Worm (Caenorhabditis elegans) whole organism, late embryonic: ENCODE measurements around the gene srd-32.

Experiments used
- C08G9.2 ChIP-seq: sonication (generic microtip); optimal IDR thresholded peaks from 2 replicates; lab custom pipeline; 2016; ENCODE audit warnings: mild to moderate bottlenecking, missing genetic modification characterization, moderate library complexity, missing compliant biosample characterization
- C38D4.7 ChIP-seq: fragments of 200-800 bp; sonication (Bioruptor generic); optimal IDR thresholded peaks from 2 replicates; lab custom pipeline; 2018; ENCODE audit warnings: mild to moderate bottlenecking, missing genetic modification characterization, moderate library complexity, missing compliant biosample characterization
- F13H6.1 ChIP-seq: sonication (generic microtip); optimal IDR thresholded peaks from 2 replicates; lab custom pipeline; 2016; ENCODE audit warnings: missing genetic modification characterization, missing compliant biosample characterization
- K09A11.1 ChIP-seq: sonication (generic microtip); optimal IDR thresholded peaks from 2 replicates; lab custom pipeline; 2017; ENCODE audit warnings: antibody characterized with exemption, mild to moderate bottlenecking, missing genetic modification characterization, missing compliant biosample characterization; ENCODE audit not compliant: insufficient read depth
- T23F11.4 ChIP-seq: fragments of 200-800 bp; sonication (Bioruptor generic); optimal IDR thresholded peaks from 2 replicates; lab custom pipeline; 2018; ENCODE audit warnings: mild to moderate bottlenecking, missing genetic modification characterization, missing compliant biosample characterization
- Y22D7AL.16 ChIP-seq: sonication (generic microtip); optimal IDR thresholded peaks from 2 replicates; lab custom pipeline; 2016; ENCODE audit warnings: missing genetic modification characterization, missing compliant biosample characterization
- ceh-22 ChIP-seq: sonication (generic microtip); optimal IDR thresholded peaks from 2 replicates; lab custom pipeline; 2017; ENCODE audit warnings: missing biosample characterization, missing genetic modification characterization
- ceh-30 ChIP-seq: fragments of 150-350 bp; optimal IDR thresholded peaks from 2 replicates; lab custom pipeline; 2014; ENCODE audit warnings: missing biosample characterization, missing genetic modification characterization
- ceh-48 ChIP-seq: sonication (generic microtip); optimal IDR thresholded peaks from 2 replicates; lab custom pipeline; 2016; ENCODE audit warnings: missing genetic modification characterization, inconsistent platforms, missing compliant biosample characterization
- ceh-6 ChIP-seq: fragments of 200-800 bp; sonication (Bioruptor generic); optimal IDR thresholded peaks from 2 replicates; lab custom pipeline; 2018; ENCODE audit warnings: mild to moderate bottlenecking, missing genetic modification characterization, missing compliant biosample characterization
- che-1 ChIP-seq: sonication (generic microtip); optimal IDR thresholded peaks from 2 replicates; lab custom pipeline; 2016; ENCODE audit warnings: mild to moderate bottlenecking, missing genetic modification characterization, missing compliant biosample characterization
- dmd-4 ChIP-seq: sonication (generic microtip); optimal IDR thresholded peaks from 2 replicates; lab custom pipeline; 2016; ENCODE audit warnings: borderline replicate concordance, missing genetic modification characterization, missing compliant biosample characterization
- dve-1 ChIP-seq: sonication (generic microtip); optimal IDR thresholded peaks from 2 replicates; lab custom pipeline; 2017; ENCODE audit warnings: antibody characterized with exemption, mild to moderate bottlenecking, missing genetic modification characterization, missing compliant biosample characterization
- elt-2 ChIP-seq: sonication (generic microtip); optimal IDR thresholded peaks from 2 replicates; lab custom pipeline; 2016; ENCODE audit warnings: missing genetic modification reagents, missing genetic modification characterization, missing compliant biosample characterization
- eyg-1 ChIP-seq: sonication (generic microtip); optimal IDR thresholded peaks from 2 replicates; lab custom pipeline; 2016; ENCODE audit warnings: missing genotype, missing genetic modification characterization, missing compliant biosample characterization
- fax-1 ChIP-seq: sonication (generic microtip); optimal IDR thresholded peaks from 2 replicates; lab custom pipeline; 2016; ENCODE audit warnings: missing genotype, missing genetic modification characterization, missing compliant biosample characterization
- fkh-10 ChIP-seq: fragments of 150-350 bp; optimal IDR thresholded peaks from 2 replicates; lab custom pipeline; 2014; ENCODE audit warnings: missing biosample characterization, missing genetic modification reagents, missing genetic modification characterization
- fkh-6 ChIP-seq: sonication (generic microtip); optimal IDR thresholded peaks from 2 replicates; lab custom pipeline; 2016; ENCODE audit warnings: missing genetic modification characterization, missing compliant biosample characterization
- hlh-13 ChIP-seq: fragments of 200-800 bp; sonication (Bioruptor generic); optimal IDR thresholded peaks from 2 replicates; lab custom pipeline; 2018; ENCODE audit warnings: mild to moderate bottlenecking, missing genetic modification characterization, missing compliant biosample characterization
- hlh-30 ChIP-seq: sonication (generic microtip); optimal IDR thresholded peaks from 2 replicates; lab custom pipeline; 2017; ENCODE audit warnings: antibody characterized with exemption, missing genetic modification characterization, missing compliant biosample characterization; ENCODE audit not compliant: insufficient read depth
- hlh-6 ChIP-seq: sonication (generic microtip); optimal IDR thresholded peaks from 2 replicates; lab custom pipeline; 2016; ENCODE audit warnings: missing genotype, missing genetic modification characterization, missing compliant biosample characterization
- hlh-8 ChIP-seq: sonication (generic microtip); optimal IDR thresholded peaks from 2 replicates; lab custom pipeline; 2016; ENCODE audit warnings: missing genotype, missing genetic modification characterization, missing compliant biosample characterization
- lim-6 ChIP-seq: sonication (generic microtip); optimal IDR thresholded peaks from 2 replicates; lab custom pipeline; 2016; ENCODE audit warnings: missing genetic modification characterization, missing compliant biosample characterization
- madf-2 ChIP-seq: sonication (generic microtip); optimal IDR thresholded peaks from 2 replicates; lab custom pipeline; 2017; ENCODE audit warnings: missing genetic modification characterization, missing compliant biosample characterization
- mec-3 ChIP-seq: sonication (generic microtip); optimal IDR thresholded peaks from 2 replicates; lab custom pipeline; 2016; ENCODE audit warnings: borderline replicate concordance, missing genetic modification characterization, missing compliant biosample characterization
- nfya-1 ChIP-seq: sonication (generic microtip); optimal IDR thresholded peaks from 2 replicates; lab custom pipeline; 2017; ENCODE audit warnings: missing genetic modification characterization, mild to moderate bottlenecking, missing compliant biosample characterization, antibody characterized with exemption, moderate library complexity
- odd-2 ChIP-seq: sonication (generic microtip); optimal IDR thresholded peaks from 2 replicates; lab custom pipeline; 2017; ENCODE audit warnings: antibody characterized with exemption, mild to moderate bottlenecking, missing genetic modification characterization, missing compliant biosample characterization
- pat-9 ChIP-seq: fragments of 200-800 bp; sonication (Bioruptor generic); optimal IDR thresholded peaks from 2 replicates; lab custom pipeline; 2018; ENCODE audit warnings: mild to moderate bottlenecking, missing genetic modification characterization, moderate library complexity, missing compliant biosample characterization
- pqm-1 ChIP-seq: sonication (generic microtip); optimal IDR thresholded peaks from 2 replicates; lab custom pipeline; 2016; ENCODE audit warnings: missing genetic modification characterization, missing compliant biosample characterization
- pros-1 ChIP-seq: fragments of 150-350 bp; optimal IDR thresholded peaks from 2 replicates; lab custom pipeline; 2014; ENCODE audit warnings: missing biosample characterization, missing genetic modification reagents, missing genetic modification characterization
- ref-2 ChIP-seq: sonication (generic microtip); optimal IDR thresholded peaks from 2 replicates; lab custom pipeline; 2016; ENCODE audit warnings: missing genetic modification characterization, missing compliant biosample characterization
- rnt-1 ChIP-seq: sonication (generic microtip); optimal IDR thresholded peaks from 2 replicates; lab custom pipeline; 2016; ENCODE audit warnings: missing genetic modification characterization, missing compliant biosample characterization
- sdc-2 ChIP-seq: sonication (generic microtip); optimal IDR thresholded peaks from 2 replicates; lab custom pipeline; 2016; ENCODE audit warnings: missing genotype, missing genetic modification characterization, missing compliant biosample characterization
- tbx-2 ChIP-seq: sonication (generic microtip); optimal IDR thresholded peaks from 2 replicates; lab custom pipeline; 2016; ENCODE audit warnings: missing genetic modification characterization, missing compliant biosample characterization
- ttx-3 ChIP-seq: sonication (generic microtip); optimal IDR thresholded peaks from 2 replicates; lab custom pipeline; 2016; ENCODE audit warnings: missing genetic modification reagents, missing genetic modification characterization, missing compliant biosample characterization
- unc-55 ChIP-seq: sonication (generic microtip); optimal IDR thresholded peaks from 2 replicates; lab custom pipeline; 2017; ENCODE audit warnings: missing biosample characterization, missing genetic modification reagents, missing genetic modification characterization
- ztf-16 ChIP-seq: sonication (generic microtip); optimal IDR thresholded peaks from 2 replicates; lab custom pipeline; 2017; ENCODE audit warnings: missing genetic modification characterization, missing compliant biosample characterization

The srd-32 gene

DNA sequence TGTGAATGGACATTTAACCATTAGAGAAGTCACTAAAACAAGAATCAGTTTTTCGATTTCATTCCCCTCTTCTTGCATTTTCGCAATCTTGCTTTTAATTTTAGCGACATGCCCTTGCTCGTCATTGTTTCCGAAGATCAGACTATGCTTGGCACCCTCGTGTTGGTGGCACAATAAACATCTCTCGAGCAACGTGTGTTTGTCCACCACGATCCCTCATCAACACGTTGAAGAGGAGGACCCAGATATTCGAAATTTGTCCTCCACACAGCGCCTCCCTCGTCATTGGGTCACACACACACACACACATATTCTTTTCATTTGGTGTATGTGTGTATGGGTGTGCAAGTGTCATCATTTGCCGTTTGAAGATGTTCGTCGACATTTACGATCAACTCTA, at the start of gene srd-32:
TSS of gene srd-32 (plus strand) at position 301 of the 400 bp plus-strand sequence.
- TF ChIP-seq C08G9.2 (tag; lab: Kevin White, UChicago) (no peak), pat-9 (tag; lab: Kevin White, UChicago) (no peak), ceh-22 (tag; lab: Kevin White, UChicago) (no peak), ceh-6 (no peak), hlh-6 (tag; lab: Kevin White, UChicago) (no peak), ztf-16 (tag; lab: Kevin White, UChicago) (no peak), C38D4.7 (GFP tag; lab: Kevin White, UChicago) (no peak), hlh-30 (tag; lab: Kevin White, UChicago) (no peak)

ce11 chrV:4818563-4818962, 46.9 kb upstream of the srd-32 start, which contains the start of gene ccep-97:
Gene ccep-97 (minus strand): TSS chrV:4818663.
- TF ChIP-seq mec-3 (no peak), lim-6 (tag; lab: Kevin White, UChicago) (no peak), che-1 (tag; lab: Kevin White, UChicago) (no peak), Y22D7AL.16 (no peak), fkh-10 (GFP tag; lab: Kevin White, UChicago) (no peak), fax-1 (tag; lab: Kevin White, UChicago) (no peak), dve-1 (tag; lab: Kevin White, UChicago) (no peak), madf-2 (no peak), dmd-4 (tag; lab: Kevin White, UChicago) (no peak), hlh-13 (GFP tag; lab: Kevin White, UChicago) (no peak), pat-9 (tag; lab: Kevin White, UChicago) (no peak), eyg-1 (tag; lab: Kevin White, UChicago) (no peak), unc-55 (GFP tag; lab: Kevin White, UChicago) (no peak), tbx-2 (tag; lab: Kevin White, UChicago) (no peak), fkh-6 (tag; lab: Kevin White, UChicago) (no peak)

- TF ChIP-seq K09A11.1 (tag; lab: Kevin White, UChicago) (no peak), ttx-3 (tag; lab: Kevin White, UChicago) (no peak), pros-1 (no peak), hlh-8 (tag; lab: Kevin White, UChicago) (no peak), F13H6.1 (tag; lab: Kevin White, UChicago) (no peak), eyg-1 (tag; lab: Kevin White, UChicago) (no peak), ceh-30 (tag; lab: Kevin White, UChicago) (no peak), ceh-48 (no peak)
These were observed 44.9 kb upstream of the srd-32 start for ce11 chrV:4820601-4821000.

- TF ChIP-seq ttx-3 (tag; lab: Kevin White, UChicago), result no peak
- no peak for TF ChIP-seq ref-2
- no peak for TF ChIP-seq dve-1 (tag; lab: Kevin White, UChicago)
- no peak for TF ChIP-seq sdc-2 (tag; lab: Kevin White, UChicago)
- TF ChIP-seq hlh-30 (tag; lab: Kevin White, UChicago), result no peak
- TF ChIP-seq pros-1, result no peak
These were observed 42.2 kb upstream of the srd-32 start, which contains the start of gene adss-1 for ce11 chrV:4823323-4823682. Gene adss-1 (minus strand): TSS chrV:4823423.

- TF ChIP-seq odd-2, result no peak
- TF ChIP-seq rnt-1, result no peak
- TF ChIP-seq nfya-1, result no peak
- no peak for TF ChIP-seq fkh-10 (GFP tag; lab: Kevin White, UChicago)
- no peak for TF ChIP-seq pros-1
- TF ChIP-seq elt-2 (tag; lab: Kevin White, UChicago), result no peak
- no peak for TF ChIP-seq pqm-1 (tag; lab: Kevin White, UChicago)
- no peak for TF ChIP-seq T23F11.4 (GFP tag; lab: Kevin White, UChicago)
These were observed 41.6 kb upstream of the srd-32 start for ce11 chrV:4823683-4824391.
